Worm (Caenorhabditis elegans) whole organism, mixed stage, embryonic: ENCODE data around the gene T05H10.4.

ENCODE experiments used
- blmp-1 ChIP-seq: fragments of 150-350 bp; optimal IDR thresholded peaks from 2 replicates; lab custom pipeline; 2014; ENCODE audit warnings: missing biosample characterization, missing genetic modification characterization
- ceh-39 ChIP-seq: fragments of 150-350 bp; optimal IDR thresholded peaks from 2 replicates; lab custom pipeline; 2014; ENCODE audit warnings: missing biosample characterization, missing genetic modification characterization
- ces-1 ChIP-seq: fragments of 150-350 bp; optimal IDR thresholded peaks from 2 replicates; lab custom pipeline; 2014; ENCODE audit warnings: missing biosample characterization, missing genetic modification reagents, missing genetic modification characterization
- cnd-1 ChIP-seq: fragments of 200-800 bp; sonication (Bioruptor generic); optimal IDR thresholded peaks from 2 replicates; lab custom pipeline; 2018; ENCODE audit warnings: mild to moderate bottlenecking, missing genetic modification characterization, missing compliant biosample characterization
- elt-1 ChIP-seq: sonication (generic microtip); optimal IDR thresholded peaks from 2 replicates; lab custom pipeline; 2017; ENCODE audit warnings: missing genetic modification characterization, mild to moderate bottlenecking, missing compliant biosample characterization, antibody characterized with exemption, moderate library complexity, borderline replicate concordance; ENCODE audit not compliant: insufficient read depth
- elt-3 ChIP-seq: fragments of 150-350 bp; optimal IDR thresholded peaks from 2 replicates; lab custom pipeline; 2014; ENCODE audit warnings: missing biosample characterization, missing genetic modification characterization
- flh-1 ChIP-seq: fragments of 200-800 bp; sonication (Bioruptor generic); optimal IDR thresholded peaks from 2 replicates; lab custom pipeline; 2018; ENCODE audit warnings: mild to moderate bottlenecking, missing genetic modification characterization, moderate library complexity, missing compliant biosample characterization
- ham-2 ChIP-seq: fragments of 200-800 bp; sonication (Bioruptor generic); optimal IDR thresholded peaks from 2 replicates; lab custom pipeline; 2018; ENCODE audit warnings: mild to moderate bottlenecking, missing genetic modification characterization, missing compliant biosample characterization
- hlh-1 ChIP-seq: fragments of 150-350 bp; optimal IDR thresholded peaks from 2 replicates; lab custom pipeline; 2014; ENCODE audit warnings: missing biosample characterization, missing genetic modification reagents, missing genetic modification characterization
- lin-32 ChIP-seq: fragments of 200-800 bp; sonication (Bioruptor generic); optimal IDR thresholded peaks from 2 replicates; lab custom pipeline; 2018; ENCODE audit warnings: mild to moderate bottlenecking, missing genetic modification characterization, missing compliant biosample characterization
- mab-5 ChIP-seq: fragments of 150-350 bp; optimal IDR thresholded peaks from 2 replicates; lab custom pipeline; 2014; ENCODE audit warnings: missing biosample characterization, missing genetic modification characterization
- nhr-12 ChIP-seq: fragments of 150-350 bp; optimal IDR thresholded peaks from 2 replicates; lab custom pipeline; 2014; ENCODE audit warnings: missing biosample characterization, missing genetic modification characterization
- nhr-2 ChIP-seq: fragments of 150-350 bp; optimal IDR thresholded peaks from 2 replicates; lab custom pipeline; 2014; ENCODE audit warnings: missing biosample characterization, missing genetic modification characterization
- nhr-28 ChIP-seq: fragments of 150-350 bp; optimal IDR thresholded peaks from 2 replicates; lab custom pipeline; 2014; ENCODE audit warnings: missing biosample characterization, missing genetic modification characterization
- nhr-76 ChIP-seq: sonication (generic microtip); optimal IDR thresholded peaks from 2 replicates; lab custom pipeline; 2017; ENCODE audit warnings: missing biosample characterization, missing genetic modification characterization
- pha-4 ChIP-seq: fragments of 150-350 bp; optimal IDR thresholded peaks from 2 replicates; lab custom pipeline; 2018; ENCODE audit warnings: missing biosample characterization, missing genetic modification reagents, missing genetic modification characterization
- sem-2 ChIP-seq: fragments of 200-800 bp; sonication (Bioruptor generic); optimal IDR thresholded peaks from 2 replicates; lab custom pipeline; 2018; ENCODE audit warnings: mild to moderate bottlenecking, missing genetic modification characterization, missing compliant biosample characterization
- sptf-1 ChIP-seq: sonication (generic microtip); optimal IDR thresholded peaks from 2 replicates; lab custom pipeline; 2017; ENCODE audit warnings: mild to moderate bottlenecking, missing genetic modification characterization, moderate library complexity, missing compliant biosample characterization
- tbx-8 ChIP-seq: fragments of 200-800 bp; sonication (Bioruptor generic); optimal IDR thresholded peaks from 2 replicates; lab custom pipeline; 2018; ENCODE audit warnings: mild to moderate bottlenecking, missing genetic modification characterization, moderate library complexity, missing compliant biosample characterization
- unc-120 ChIP-seq: sonication (generic microtip); optimal IDR thresholded peaks from 2 replicates; lab custom pipeline; 2017; ENCODE audit warnings: missing genetic modification characterization, missing compliant biosample characterization; ENCODE audit not compliant: poor library complexity, severe bottlenecking
- unc-39 ChIP-seq: fragments of 150-350 bp; optimal IDR thresholded peaks from 2 replicates; lab custom pipeline; 2014; ENCODE audit warnings: missing biosample characterization, missing genetic modification characterization
- unc-62 ChIP-seq: fragments of 150-350 bp; optimal IDR thresholded peaks from 2 replicates; lab custom pipeline; 2014; ENCODE audit warnings: missing biosample characterization, missing genetic modification reagents, missing genetic modification characterization

Gene T05H10.4

ce11 chrII:8092537-8092936 is 39.6 kb downstream of the T05H10.4 start, which contains the start of gene ltd-1:
ltd-1 (minus strand) TSS chrII:8092754.
- TF ChIP-seq sptf-1 (tag; lab: Kevin White, UChicago) (no peak), mab-5 (tag; lab: Kevin White, UChicago) (no peak), elt-1 (no peak), ces-1 (GFP tag; lab: Kevin White, UChicago) (no peak), ceh-39 (tag; lab: Kevin White, UChicago) (no peak), flh-1 (GFP tag; lab: Kevin White, UChicago) (no peak), nhr-28 (tag; lab: Kevin White, UChicago) (no peak), unc-120 (tag; lab: Kevin White, UChicago) (no peak), sem-2 (GFP tag; lab: Kevin White, UChicago) (no peak), ham-2 (GFP tag; lab: Kevin White, UChicago) (no peak), nhr-76 (tag; lab: Kevin White, UChicago) (no peak)

ce11 chrII:8093283-8093682 is 40.3 kb downstream of the T05H10.4 start:
- TF ChIP-seq unc-62 (GFP tag; lab: Kevin White, UChicago) (no peak), cnd-1 (no peak)

- TF ChIP-seq blmp-1 (tag; lab: Kevin White, UChicago), result peak; percentile 12
- no peak for TF ChIP-seq lin-32 (GFP tag; lab: Kevin White, UChicago)
Measured at ce11 chrII:8093914-8094313, 41.0 kb downstream of the T05H10.4 start.

- TF ChIP-seq nhr-2 (tag; lab: Kevin White, UChicago) (peak; percentile 49), unc-39 (no peak)
Measured at ce11 chrII:8099212-8099784, 46.3 kb downstream of the T05H10.4 start.

- TF ChIP-seq blmp-1 (tag; lab: Kevin White, UChicago) (no peak), nhr-12 (no peak), hlh-1 (no peak), elt-3 (tag; lab: Kevin White, UChicago) (no peak), tbx-8 (GFP tag; lab: Kevin White, UChicago) (no peak), pha-4 (no peak)
- TF ChIP-seq, all 35 proteins: peak for 0
Measured at ce11 chrII:8102041-8102440, 49.1 kb downstream of the T05H10.4 start, which contains the start of gene sre-2. sre-2 (minus strand) TSS chrII:8102141.
